Worm (Caenorhabditis elegans): ENCODE results near the gene dpy-2.
A peak's percentile ranks its signal among the peaks of the same experiment; 100 is the strongest.

dpy-2 gene

ce11 chrII:6729331-6729730 lies 15.2 kb downstream of the dpy-2 start, which contains the start of gene T14B4.8:
T14B4.8 (minus strand) TSS chrII:6729390.
- TF ChIP-seq him-1 (tag; optimal IDR thresholded peaks at IDR 0.05): no peak
- TF ChIP-seq dao-5 (tag; optimal IDR thresholded peaks at IDR 0.05): no peak
- TF ChIP-seq W03F9.2 (tag; optimal IDR thresholded peaks at IDR 0.05): no peak

ce11 chrII:6733718-6734117 lies 19.6 kb downstream of the dpy-2 start, which contains the start of gene T14B4.9:
T14B4.9 (minus strand) TSS chrII:6733818.
- TF ChIP-seq W03F9.2 (tag; optimal IDR thresholded peaks at IDR 0.05): no peak
- TF ChIP-seq him-1 (tag; optimal IDR thresholded peaks at IDR 0.05): no peak
- no peak for TF ChIP-seq dao-5 (tag; optimal IDR thresholded peaks at IDR 0.05)

- TF ChIP-seq dao-5 (tag; optimal IDR thresholded peaks at IDR 0.05) (no peak), W03F9.2 (tag; optimal IDR thresholded peaks at IDR 0.05) (peak; percentile 46), him-1 (tag; optimal IDR thresholded peaks at IDR 0.05) (no peak)
Measured at ce11 chrII:6734674-6735073, 20.6 kb downstream of the dpy-2 start, which contains the start of gene T14B4.3. T14B4.3 (plus strand) TSS chrII:6734937.

- TF ChIP-seq him-1 (tag; optimal IDR thresholded peaks at IDR 0.05): no peak
- no peak for TF ChIP-seq dao-5 (tag; optimal IDR thresholded peaks at IDR 0.05)
- no peak for TF ChIP-seq W03F9.2 (tag; optimal IDR thresholded peaks at IDR 0.05)
Measured at ce11 chrII:6736066-6736465, 22.0 kb downstream of the dpy-2 start, which contains the start of gene mrps-18.C. mrps-18.C (plus strand) TSS chrII:6736203.

- TF ChIP-seq W03F9.2 (tag; optimal IDR thresholded peaks at IDR 0.05) (no peak), him-1 (tag; optimal IDR thresholded peaks at IDR 0.05) (no peak), dao-5 (tag; optimal IDR thresholded peaks at IDR 0.05) (no peak)
Measured at ce11 chrII:6736604-6737003, 22.5 kb downstream of the dpy-2 start, which contains the start of gene T14B4.1. T14B4.1 (plus strand) TSS chrII:6736904.

ce11 chrII:6741428-6741827 lies 27.3 kb downstream of the dpy-2 start, which contains the start of gene exos-8:
exos-8 (plus strand) TSS chrII:6741691.
- TF ChIP-seq him-1 (tag; optimal IDR thresholded peaks at IDR 0.05) (peak; percentile 12), W03F9.2 (tag; optimal IDR thresholded peaks at IDR 0.05) (no peak)

- no peak for TF ChIP-seq him-1 (tag; optimal IDR thresholded peaks at IDR 0.05)
- no peak for TF ChIP-seq dao-5 (tag; optimal IDR thresholded peaks at IDR 0.05)
- no peak for TF ChIP-seq W03F9.2 (tag; optimal IDR thresholded peaks at IDR 0.05)
Measured at ce11 chrII:6742614-6743013, 28.5 kb downstream of the dpy-2 start, which contains the start of gene F41G3.6. F41G3.6 (plus strand) TSS chrII:6742914.

ce11 chrII:6744648-6745047 lies 30.6 kb downstream of the dpy-2 start, which contains the start of gene ins-15:
ins-15 (minus strand) TSS chrII:6744748.
- TF ChIP-seq him-1 (tag; optimal IDR thresholded peaks at IDR 0.05) (no peak), dao-5 (tag; optimal IDR thresholded peaks at IDR 0.05) (no peak), W03F9.2 (tag; optimal IDR thresholded peaks at IDR 0.05) (no peak)

ce11 chrII:6745783-6746182 lies 31.7 kb downstream of the dpy-2 start, which contains the start of gene ins-14:
ins-14 (minus strand) TSS chrII:6745814.
- TF ChIP-seq W03F9.2 (tag; optimal IDR thresholded peaks at IDR 0.05): no peak
- TF ChIP-seq dao-5 (tag; optimal IDR thresholded peaks at IDR 0.05): no peak
- no peak for TF ChIP-seq him-1 (tag; optimal IDR thresholded peaks at IDR 0.05)

ce11 chrII:6746404-6746803 lies 32.3 kb downstream of the dpy-2 start, which contains the start of gene F41G3.5:
F41G3.5 (plus strand) TSS chrII:6746704.
- no peak for TF ChIP-seq him-1 (tag; optimal IDR thresholded peaks at IDR 0.05)
- TF ChIP-seq W03F9.2 (tag; optimal IDR thresholded peaks at IDR 0.05): no peak
- no peak for TF ChIP-seq dao-5 (tag; optimal IDR thresholded peaks at IDR 0.05)

- TF ChIP-seq W03F9.2 (tag; optimal IDR thresholded peaks at IDR 0.05): no peak
- TF ChIP-seq him-1 (tag; optimal IDR thresholded peaks at IDR 0.05): no peak
- TF ChIP-seq dao-5 (tag; optimal IDR thresholded peaks at IDR 0.05): no peak
Measured at ce11 chrII:6749422-6749821, 35.3 kb downstream of the dpy-2 start, which contains the start of gene F41G3.10. F41G3.10 (minus strand) TSS chrII:6749522.

ce11 chrII:6750929-6751328 lies 36.8 kb downstream of the dpy-2 start, which contains the start of gene F41G3.20:
F41G3.20 (minus strand) TSS chrII:6751029.
- TF ChIP-seq him-1 (tag; optimal IDR thresholded peaks at IDR 0.05) (no peak), W03F9.2 (tag; optimal IDR thresholded peaks at IDR 0.05) (no peak), dao-5 (tag; optimal IDR thresholded peaks at IDR 0.05) (no peak)

- TF ChIP-seq dao-5 (tag; optimal IDR thresholded peaks at IDR 0.05): no peak
- TF ChIP-seq W03F9.2 (tag; optimal IDR thresholded peaks at IDR 0.05): no peak
- TF ChIP-seq him-1 (tag; optimal IDR thresholded peaks at IDR 0.05): no peak
Measured at ce11 chrII:6752027-6752426, 37.9 kb downstream of the dpy-2 start, which contains the start of gene F41G3.19. F41G3.19 (minus strand) TSS chrII:6752127.

ce11 chrII:6752850-6753249 lies 38.8 kb downstream of the dpy-2 start, which contains the start of gene F41G3.21:
F41G3.21 (minus strand) TSS chrII:6752950.
- TF ChIP-seq dao-5 (tag; optimal IDR thresholded peaks at IDR 0.05) (no peak), W03F9.2 (tag; optimal IDR thresholded peaks at IDR 0.05) (no peak), him-1 (tag; optimal IDR thresholded peaks at IDR 0.05) (no peak)
